Worm (Caenorhabditis elegans): ENCODE measurements around the gene glb-20.
A peak's percentile ranks its signal among the peaks of the same experiment; 100 is the strongest.

DNA sequence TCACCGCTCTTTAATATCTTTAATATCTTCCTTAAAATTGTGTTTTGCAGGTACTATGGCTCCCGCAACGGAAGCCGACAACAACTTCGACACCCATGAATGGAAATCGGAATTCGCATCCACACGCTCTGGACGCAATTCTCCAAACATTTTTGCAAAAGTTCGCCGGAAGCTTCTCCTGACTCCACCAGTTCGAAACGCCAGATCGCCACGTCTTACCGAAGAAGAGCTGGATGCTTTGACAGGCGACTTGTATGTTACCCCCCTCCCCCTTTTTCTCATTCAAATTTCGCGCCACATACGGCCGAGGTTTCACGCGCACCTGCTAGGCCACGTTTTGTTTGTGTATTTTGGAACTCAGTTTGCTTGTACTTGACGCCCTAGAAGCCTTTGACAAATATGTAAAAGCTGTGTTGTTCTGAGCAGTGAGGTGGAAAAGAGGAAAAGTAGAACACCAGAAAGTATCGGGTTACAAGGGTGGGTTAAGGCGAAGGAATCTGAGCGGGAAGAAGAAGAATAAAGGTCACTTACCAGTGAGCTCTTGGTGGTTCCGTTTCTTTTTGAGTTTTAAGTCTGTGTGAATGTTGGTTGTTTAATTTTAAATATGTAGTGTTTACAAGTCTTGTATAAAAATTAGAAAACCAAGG, 28.9 kb upstream of the glb-20 start, which contains the start of gene unc-84:
- TF ChIP-seq B0310.2 (tag; optimal IDR thresholded peaks at IDR 0.05) (no peak), ama-1 (optimal IDR thresholded peaks at IDR 0.05) (no peak), ceh-13 (GFP tag; optimal IDR thresholded peaks at IDR 0.05) (no peak), F13C5.2 (tag; optimal IDR thresholded peaks at IDR 0.05) (no peak), pes-1 (GFP tag; IDR thresholded peaks at IDR 0.05) (peak; percentile 63; the same call in 1 of the 2 replicates), aly-1 (tag; optimal IDR thresholded peaks at IDR 0.05) (no peak)
